Worm (Caenorhabditis elegans) whole organism, L1 larva: ENCODE results near the gene lir-3.

ENCODE experiments used
- C34B4.2 ChIP-seq: sonication (generic microtip); optimal IDR thresholded peaks from 2 replicates; lab custom pipeline; 2017; ENCODE audit warnings: mild to moderate bottlenecking, missing genetic modification characterization, missing compliant biosample characterization
- F16B12.6 ChIP-seq: fragments of 150-350 bp; optimal IDR thresholded peaks from 2 replicates; lab custom pipeline; 2014; ENCODE audit warnings: missing biosample characterization, missing genetic modification characterization
- aha-1 ChIP-seq: fragments of 150-350 bp; optimal IDR thresholded peaks from 2 replicates; lab custom pipeline; 2014; ENCODE audit warnings: missing biosample characterization, missing genetic modification characterization
- aly-2 ChIP-seq: fragments of 150-350 bp; optimal IDR thresholded peaks from 2 replicates; lab custom pipeline; 2014; ENCODE audit warnings: missing biosample characterization, missing genetic modification characterization
- blmp-1 ChIP-seq: fragments of 150-350 bp; optimal IDR thresholded peaks from 2 replicates; lab custom pipeline; 2014; ENCODE audit warnings: missing biosample characterization, missing genetic modification characterization
- ceh-82 ChIP-seq, 3 experiments: fragments of 150-350 bp in 1 of 3; sonication (generic microtip) in 2 of 3; optimal IDR thresholded peaks; 2 replicates each; lab custom pipeline; 2014 to 2017; ENCODE audit warnings: missing biosample characterization in 3 of 3, missing genetic modification characterization in 3 of 3
- ces-1 ChIP-seq: fragments of 150-350 bp; optimal IDR thresholded peaks from 2 replicates; lab custom pipeline; 2014; ENCODE audit warnings: missing biosample characterization, missing genetic modification reagents, missing genetic modification characterization
- dpl-1 ChIP-seq, 3 experiments: fragments of 150-350 bp in 2 of 3; sonication (generic microtip) in 1 of 3; optimal IDR thresholded peaks; 2 replicates each; lab custom pipeline; 2014 to 2017; ENCODE audit warnings: missing biosample characterization in 3 of 3, missing genetic modification characterization in 3 of 3, missing genetic modification reagents in 3 of 3
- dsc-1 ChIP-seq: sonication (generic microtip); optimal IDR thresholded peaks from 2 replicates; lab custom pipeline; 2016; ENCODE audit warnings: mild to moderate bottlenecking, missing genetic modification characterization, missing compliant biosample characterization
- efl-1 ChIP-seq, 4 experiments: fragments of 150-350 bp; optimal IDR thresholded peaks in 3 of 4; peaks in 1 of 4; 1 replicate in 1 of 4; 2 replicates in 3 of 4; lab custom pipeline; 2014; ENCODE audit warnings: missing biosample characterization in 2 of 4, missing genetic modification characterization in 2 of 4, missing genetic modification reagents in 2 of 4
- egl-27 ChIP-seq, 2 experiments: fragments of 150-350 bp in 1 of 2; sonication (generic microtip); optimal IDR thresholded peaks; 3 replicates each; lab custom pipeline; 2017 to 2018; ENCODE audit warnings: missing biosample characterization in 2 of 2, missing genetic modification characterization in 2 of 2, missing genetic modification reagents in 2 of 2
- elt-2 ChIP-seq: sonication (generic microtip); optimal IDR thresholded peaks from 2 replicates; lab custom pipeline; 2016; ENCODE audit warnings: missing genetic modification characterization, mild to moderate bottlenecking, inconsistent platforms, missing compliant biosample characterization, missing genetic modification reagents
- ets-5 ChIP-seq: fragments of 200-800 bp; sonication (Bioruptor generic); IDR thresholded peaks from 2 replicates; pipeline ENCODE4 v1.3.6; 2022; ENCODE audit warnings: missing genetic modification characterization, missing compliant biosample characterization
- grh-1 ChIP-seq: fragments of 200-800 bp; sonication (Bioruptor generic); IDR thresholded peaks from 2 replicates; pipeline ENCODE4 v1.3.6; 2022; ENCODE audit warnings: missing genetic modification reagents, missing genetic modification characterization, missing compliant biosample characterization
- hlh-17 ChIP-seq: fragments of 200-800 bp; sonication (Bioruptor generic); optimal IDR thresholded peaks from 2 replicates; lab custom pipeline; 2018; ENCODE audit warnings: missing genetic modification characterization, mild to moderate bottlenecking, missing compliant biosample characterization, moderate library complexity, borderline replicate concordance
- lin-14 ChIP-seq: fragments of 200-800 bp; sonication (Bioruptor generic); optimal IDR thresholded peaks from 2 replicates; lab custom pipeline; 2018; ENCODE audit warnings: mild to moderate bottlenecking, missing genetic modification characterization, moderate library complexity, missing compliant biosample characterization
- mab-9 ChIP-seq: fragments of 200-800 bp; sonication (Bioruptor generic); IDR thresholded peaks from 2 replicates; pipeline ENCODE4 v1.3.6; 2022; ENCODE audit warnings: missing genetic modification reagents, missing genetic modification characterization, missing compliant biosample characterization
- mdl-1 ChIP-seq, 2 experiments: fragments of 150-350 bp; optimal IDR thresholded peaks; 2 replicates each; lab custom pipeline; 2014 to 2017; ENCODE audit warnings: missing biosample characterization in 2 of 2, missing genetic modification characterization in 2 of 2, inconsistent platforms in 1 of 2
- nhr-11 ChIP-seq: fragments of 150-350 bp; optimal IDR thresholded peaks from 2 replicates; lab custom pipeline; 2014; ENCODE audit warnings: missing biosample characterization, missing genetic modification characterization
- nhr-19 ChIP-seq: fragments of 200-800 bp; sonication (Bioruptor generic); conservative IDR thresholded peaks from 2 replicates; pipeline ENCODE4 v1.3.6; 2022; ENCODE audit warnings: missing genetic modification characterization, missing compliant biosample characterization
- nhr-20 ChIP-seq: sonication (generic microtip); optimal IDR thresholded peaks from 2 replicates; lab custom pipeline; 2016; ENCODE audit warnings: mild to moderate bottlenecking, missing genetic modification characterization, missing compliant biosample characterization
- nhr-237 ChIP-seq: fragments of 150-350 bp; optimal IDR thresholded peaks from 2 replicates; lab custom pipeline; 2014; ENCODE audit warnings: missing biosample characterization, missing genetic modification characterization
- nhr-47 ChIP-seq: sonication (generic microtip); optimal IDR thresholded peaks from 2 replicates; lab custom pipeline; 2016; ENCODE audit warnings: mild to moderate bottlenecking, missing genetic modification characterization, moderate library complexity, missing compliant biosample characterization
- nhr-71 ChIP-seq: sonication (generic microtip); optimal IDR thresholded peaks from 2 replicates; lab custom pipeline; 2016; ENCODE audit warnings: mild to moderate bottlenecking, missing genetic modification characterization, moderate library complexity, missing compliant biosample characterization
- nhr-77 ChIP-seq: fragments of 150-350 bp; optimal IDR thresholded peaks from 2 replicates; lab custom pipeline; 2014; ENCODE audit warnings: missing biosample characterization, missing genetic modification characterization
- nhr-84 ChIP-seq: sonication (generic microtip); optimal IDR thresholded peaks from 2 replicates; lab custom pipeline; 2017; ENCODE audit warnings: missing biosample characterization, missing genetic modification characterization
- nhr-85 ChIP-seq: sonication (generic microtip); peaks from one replicate; lab custom pipeline; 2016; ENCODE audit warnings: missing genetic modification characterization, inconsistent platforms, missing compliant biosample characterization
- nhr-90 ChIP-seq: sonication (generic microtip); optimal IDR thresholded peaks from 2 replicates; lab custom pipeline; 2016; ENCODE audit warnings: mild to moderate bottlenecking, missing genetic modification characterization, missing compliant biosample characterization; ENCODE audit not compliant: poor library complexity
- pqm-1 ChIP-seq: sonication (generic microtip); optimal IDR thresholded peaks from 3 replicates; lab custom pipeline; 2017; ENCODE audit warnings: missing biosample characterization, missing genetic modification characterization
- rnt-1 ChIP-seq: sonication (generic microtip); optimal IDR thresholded peaks from 2 replicates; lab custom pipeline; 2016; ENCODE audit warnings: mild to moderate bottlenecking, missing genetic modification characterization, moderate library complexity, missing compliant biosample characterization
- snpc-4 ChIP-seq: fragments of 150-350 bp; optimal IDR thresholded peaks from 2 replicates; lab custom pipeline; 2014; ENCODE audit warnings: missing biosample characterization, missing genetic modification characterization
- swsn-7 ChIP-seq: sonication (generic microtip); optimal IDR thresholded peaks from 2 replicates; lab custom pipeline; 2016; ENCODE audit warnings: missing genetic modification characterization, missing compliant biosample characterization
- tlp-1 ChIP-seq: fragments of 150-350 bp; optimal IDR thresholded peaks from 2 replicates; lab custom pipeline; 2014; ENCODE audit warnings: missing biosample characterization, missing genetic modification characterization
- unc-130 ChIP-seq: fragments of 150-350 bp; optimal IDR thresholded peaks from 2 replicates; lab custom pipeline; 2017; ENCODE audit warnings: missing biosample characterization, missing genetic modification characterization, inconsistent platforms
- unc-98 ChIP-seq: fragments of 200-800 bp; sonication (Bioruptor generic); IDR thresholded peaks from 2 replicates; pipeline ENCODE4 v1.3.6; 2022; ENCODE audit warnings: missing genetic modification characterization, missing compliant biosample characterization
- zag-1 ChIP-seq: fragments of 150-350 bp; optimal IDR thresholded peaks from 2 replicates; lab custom pipeline; 2014; ENCODE audit warnings: missing biosample characterization, missing genetic modification characterization

The lir-3 gene

DNA sequence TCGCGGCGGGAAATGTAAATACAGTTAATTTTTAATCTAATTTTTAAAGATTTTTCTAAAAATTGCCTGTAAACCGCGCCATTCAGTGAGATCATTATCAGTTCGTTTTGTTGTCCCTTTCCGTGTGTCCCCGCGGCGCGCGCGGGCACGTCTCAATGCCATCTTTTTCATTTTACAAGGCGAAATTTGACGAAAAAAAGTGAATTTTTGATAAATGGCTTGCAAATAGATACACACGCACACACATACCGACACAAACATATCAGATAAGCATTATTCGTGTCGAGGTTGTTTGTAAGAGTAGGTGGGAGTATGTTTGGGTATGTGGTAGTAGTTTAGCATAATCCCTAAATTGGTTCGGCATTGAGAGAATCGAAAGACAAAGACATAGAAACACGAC, 21.2 kb upstream of the lir-3 start (continued):
- TF ChIP-seq C34B4.2 (tag; lab: Kevin White, UChicago) (no peak), nhr-47 (tag; lab: Kevin White, UChicago) (no peak), blmp-1 (tag; lab: Kevin White, UChicago) (peak; percentile 96), ets-5 (no peak), egl-27 (tag; optimal IDR thresholded peaks at IDR 0.05; lab: Kevin White, UChicago) (no peak), nhr-84 (tag; lab: Kevin White, UChicago) (no peak)

DNA sequence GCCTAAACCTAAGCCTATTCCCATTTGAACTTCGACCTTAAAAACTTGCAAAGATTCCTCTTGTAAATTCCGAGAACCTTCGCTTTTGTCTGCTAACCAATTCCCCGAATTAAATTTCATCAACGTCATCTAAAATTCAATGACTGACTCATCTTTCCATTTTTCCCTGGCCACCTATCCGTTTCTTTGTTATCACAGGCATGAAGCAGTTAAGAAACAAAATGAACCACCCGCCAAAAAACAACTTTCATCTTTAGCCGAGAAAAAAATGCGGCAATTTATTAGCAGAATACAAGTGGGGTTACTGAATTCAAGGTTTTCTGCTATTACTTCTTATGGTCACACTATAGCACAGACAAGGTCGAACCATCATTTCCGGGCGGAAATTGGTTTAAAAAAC, 20.1 kb upstream of the lir-3 start:
- TF ChIP-seq lin-14 (GFP tag; lab: Kevin White, UChicago) (peak; percentile 35), blmp-1 (tag; lab: Kevin White, UChicago) (peak; percentile 54), ceh-82 (tag; optimal IDR thresholded peaks at IDR 0.05; lab: Kevin White, UChicago) (no peak), nhr-85 (tag; lab: Kevin White, UChicago) (peak; percentile 70), grh-1 (no peak), nhr-77 (tag; lab: Kevin White, UChicago) (no peak)
- TF ChIP-seq, all 84 proteins: peak for 3

DNA sequence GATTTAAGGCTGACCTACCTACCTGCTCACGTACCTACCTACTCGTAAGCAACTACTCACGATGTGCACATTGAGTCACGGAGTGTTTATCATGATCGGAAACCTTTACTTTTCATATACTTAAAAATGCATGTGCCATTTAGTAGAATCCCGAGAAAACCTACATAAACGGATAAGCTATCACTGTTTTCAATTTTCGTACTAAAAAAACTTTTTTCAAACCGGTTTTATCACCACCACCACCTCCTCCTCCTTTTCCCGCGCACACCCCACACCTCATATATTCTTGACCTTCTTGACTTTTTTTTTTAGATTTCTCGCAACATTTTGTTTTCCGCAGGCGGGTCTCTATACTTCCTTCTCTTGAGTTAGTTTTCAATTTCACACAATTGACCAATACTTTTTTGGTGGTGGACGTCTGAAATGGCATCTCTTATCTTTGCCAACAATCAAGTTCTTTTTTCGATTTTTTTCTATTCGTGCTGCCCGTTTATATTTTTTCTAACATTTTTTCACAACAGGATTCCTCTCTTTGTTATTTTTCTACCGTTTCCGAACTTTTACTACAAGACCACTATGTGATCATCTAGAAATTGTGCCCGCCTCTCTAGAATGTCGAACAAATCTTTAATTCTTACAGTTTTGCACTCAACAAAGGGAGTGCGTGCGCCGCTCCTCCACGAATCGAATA, 18.1 kb upstream of the lir-3 start, which contains the start of gene srap-1:
Gene srap-1, plus strand, starts transcription at position 641 of the 691 bp plus-strand sequence.
- no peak for TF ChIP-seq pqm-1 (tag; lab: Kevin White, UChicago)
- TF ChIP-seq F16B12.6 (tag; lab: Kevin White, UChicago) = no peak
- TF ChIP-seq unc-98 (GFP tag; lab: Robert Waterston, UW) = no peak
- no peak for TF ChIP-seq ces-1 (GFP tag; lab: Kevin White, UChicago)
- peak; percentile 8 for TF ChIP-seq lin-14 (GFP tag; lab: Kevin White, UChicago)
- TF ChIP-seq efl-1 (optimal IDR thresholded peaks at IDR 0.05; lab: Kevin White, UChicago) = no peak
- no peak for TF ChIP-seq efl-1 (GFP tag; optimal IDR thresholded peaks at IDR 0.05 in 1 of 2; lab: Kevin White, UChicago)
- no peak for TF ChIP-seq nhr-237 (tag; lab: Kevin White, UChicago)
- no peak for TF ChIP-seq unc-130 (tag; lab: Kevin White, UChicago)
- TF ChIP-seq hlh-17 (GFP tag; lab: Kevin White, UChicago) = no peak
- TF ChIP-seq zag-1 (tag; lab: Kevin White, UChicago) = no peak
- TF ChIP-seq dpl-1 (GFP tag; optimal IDR thresholded peaks at IDR 0.05; lab: Kevin White, UChicago) = no peak
- TF ChIP-seq aha-1 (tag; lab: Kevin White, UChicago) = no peak
- no peak for TF ChIP-seq nhr-71
- peak; percentile 56 for TF ChIP-seq grh-1
- no peak for TF ChIP-seq mab-9 (GFP tag; lab: Robert Waterston, UW)
- no peak for TF ChIP-seq dsc-1 (tag; lab: Kevin White, UChicago)
- no peak for TF ChIP-seq aly-2 (tag; lab: Kevin White, UChicago)
- no peak for TF ChIP-seq elt-2
- TF ChIP-seq blmp-1 (tag; lab: Kevin White, UChicago) = peak; percentile 48
- TF ChIP-seq swsn-7 (tag; lab: Kevin White, UChicago) = no peak
- TF ChIP-seq rnt-1 (tag; lab: Kevin White, UChicago) = no peak
- no peak for TF ChIP-seq tlp-1 (tag; lab: Kevin White, UChicago)
- no peak for TF ChIP-seq nhr-19 (GFP tag; lab: Robert Waterston, UW)
- no peak for TF ChIP-seq mdl-1 (tag; optimal IDR thresholded peaks at IDR 0.05; lab: Kevin White, UChicago)
- no peak for TF ChIP-seq nhr-20 (tag; lab: Kevin White, UChicago)
- TF ChIP-seq nhr-90 (tag; lab: Kevin White, UChicago) = no peak
- TF ChIP-seq egl-27 (tag; optimal IDR thresholded peaks at IDR 0.05; lab: Kevin White, UChicago) = no peak
- peak; percentile 68 for TF ChIP-seq nhr-85 (tag; lab: Kevin White, UChicago)
- TF ChIP-seq nhr-11 (tag; lab: Kevin White, UChicago) = no peak
- no peak for TF ChIP-seq snpc-4 (tag; lab: Kevin White, UChicago)
